Worm (Caenorhabditis elegans) whole organism, L1 larva: ENCODE measurements around the gene Y7A5A.8.

ENCODE experiments used
- C04F5.9 ChIP-seq: sonication (generic microtip); optimal IDR thresholded peaks from 2 replicates; lab custom pipeline; 2016; ENCODE audit warnings: missing genetic modification characterization, missing compliant biosample characterization
- C16A3.4 ChIP-seq: fragments of 150-350 bp; optimal IDR thresholded peaks from 2 replicates; lab custom pipeline; 2014; ENCODE audit warnings: missing biosample characterization, missing genetic modification characterization
- alr-1 ChIP-seq: fragments of 200-800 bp; sonication (Bioruptor generic); optimal IDR thresholded peaks from 2 replicates; lab custom pipeline; 2018; ENCODE audit warnings: borderline replicate concordance, mild to moderate bottlenecking, missing genetic modification characterization, missing compliant biosample characterization
- aly-2 ChIP-seq: fragments of 150-350 bp; optimal IDR thresholded peaks from 2 replicates; lab custom pipeline; 2014; ENCODE audit warnings: missing biosample characterization, missing genetic modification characterization
- ama-1 ChIP-seq: fragments of 150-350 bp; optimal IDR thresholded peaks from 2 replicates; lab custom pipeline; 2014
- blmp-1 ChIP-seq: fragments of 150-350 bp; optimal IDR thresholded peaks from 2 replicates; lab custom pipeline; 2014; ENCODE audit warnings: missing biosample characterization, missing genetic modification characterization
- ceh-90 ChIP-seq: sonication (generic microtip); optimal IDR thresholded peaks from 2 replicates; lab custom pipeline; 2016; ENCODE audit warnings: missing genetic modification characterization, missing compliant biosample characterization
- efl-1 ChIP-seq, 4 experiments: fragments of 150-350 bp; optimal IDR thresholded peaks in 3 of 4; peaks in 1 of 4; 1 replicate in 1 of 4; 2 replicates in 3 of 4; lab custom pipeline; 2014; ENCODE audit warnings: missing biosample characterization in 2 of 4, missing genetic modification characterization in 2 of 4, missing genetic modification reagents in 2 of 4
- egl-27 ChIP-seq, 2 experiments: fragments of 150-350 bp in 1 of 2; sonication (generic microtip); optimal IDR thresholded peaks; 3 replicates each; lab custom pipeline; 2017 to 2018; ENCODE audit warnings: missing biosample characterization in 2 of 2, missing genetic modification characterization in 2 of 2, missing genetic modification reagents in 2 of 2
- elt-2 ChIP-seq: sonication (generic microtip); optimal IDR thresholded peaks from 2 replicates; lab custom pipeline; 2016; ENCODE audit warnings: missing genetic modification characterization, mild to moderate bottlenecking, inconsistent platforms, missing compliant biosample characterization, missing genetic modification reagents
- elt-3 ChIP-seq, 6 experiments: fragments of 150-350 bp in 1 of 6; sonication (generic microtip); optimal IDR thresholded peaks; 2 replicates each; lab custom pipeline; 2017 to 2018; ENCODE audit warnings: missing biosample characterization in 6 of 6, missing genetic modification characterization in 6 of 6, inconsistent platforms in 1 of 6
- ets-5 ChIP-seq: fragments of 200-800 bp; sonication (Bioruptor generic); IDR thresholded peaks from 2 replicates; pipeline ENCODE4 v1.3.6; 2022; ENCODE audit warnings: missing genetic modification characterization, missing compliant biosample characterization
- fkh-10 ChIP-seq: sonication (generic microtip); optimal IDR thresholded peaks from 2 replicates; lab custom pipeline; 2017; ENCODE audit warnings: missing biosample characterization, missing genetic modification reagents, missing genetic modification characterization
- fkh-4 ChIP-seq: sonication (generic microtip); optimal IDR thresholded peaks from 2 replicates; lab custom pipeline; 2016; ENCODE audit warnings: missing compliant biosample characterization, missing genetic modification characterization, borderline replicate concordance
- grh-1 ChIP-seq: fragments of 200-800 bp; sonication (Bioruptor generic); IDR thresholded peaks from 2 replicates; pipeline ENCODE4 v1.3.6; 2022; ENCODE audit warnings: missing genetic modification reagents, missing genetic modification characterization, missing compliant biosample characterization
- hlh-17 ChIP-seq: fragments of 200-800 bp; sonication (Bioruptor generic); optimal IDR thresholded peaks from 2 replicates; lab custom pipeline; 2018; ENCODE audit warnings: missing genetic modification characterization, mild to moderate bottlenecking, missing compliant biosample characterization, moderate library complexity, borderline replicate concordance
- hlh-4 ChIP-seq: sonication (generic microtip); optimal IDR thresholded peaks from 2 replicates; lab custom pipeline; 2016; ENCODE audit warnings: mild to moderate bottlenecking, missing genetic modification characterization, missing compliant biosample characterization
- hpl-2 ChIP-seq: fragments of 150-350 bp; optimal IDR thresholded peaks from 2 replicates; lab custom pipeline; 2014; ENCODE audit warnings: missing biosample characterization, missing genetic modification reagents, missing genetic modification characterization
- irx-1 ChIP-seq: sonication (generic microtip); optimal IDR thresholded peaks from 2 replicates; lab custom pipeline; 2016; ENCODE audit warnings: missing genetic modification characterization, missing compliant biosample characterization
- lin-14 ChIP-seq: fragments of 200-800 bp; sonication (Bioruptor generic); optimal IDR thresholded peaks from 2 replicates; lab custom pipeline; 2018; ENCODE audit warnings: mild to moderate bottlenecking, missing genetic modification characterization, moderate library complexity, missing compliant biosample characterization
- lin-35 ChIP-seq, 2 experiments: fragments of 150-350 bp; optimal IDR thresholded peaks; 2 replicates each; lab custom pipeline; 2014; ENCODE audit warnings: missing biosample characterization in 2 of 2, missing genetic modification characterization in 2 of 2, missing genetic modification reagents in 2 of 2
- lsy-2 ChIP-seq, 2 experiments: fragments of 150-350 bp; optimal IDR thresholded peaks; 2 replicates each; lab custom pipeline; 2014; ENCODE audit warnings: missing biosample characterization in 2 of 2, missing genetic modification characterization in 2 of 2
- mab-9 ChIP-seq: fragments of 200-800 bp; sonication (Bioruptor generic); IDR thresholded peaks from 2 replicates; pipeline ENCODE4 v1.3.6; 2022; ENCODE audit warnings: missing genetic modification reagents, missing genetic modification characterization, missing compliant biosample characterization
- mdl-1 ChIP-seq, 2 experiments: fragments of 150-350 bp; optimal IDR thresholded peaks; 2 replicates each; lab custom pipeline; 2014 to 2017; ENCODE audit warnings: missing biosample characterization in 2 of 2, missing genetic modification characterization in 2 of 2, inconsistent platforms in 1 of 2
- mep-1 ChIP-seq: fragments of 150-350 bp; optimal IDR thresholded peaks from 2 replicates; lab custom pipeline; 2014; ENCODE audit warnings: missing biosample characterization, missing genetic modification characterization
- nhr-11 ChIP-seq: fragments of 150-350 bp; optimal IDR thresholded peaks from 2 replicates; lab custom pipeline; 2014; ENCODE audit warnings: missing biosample characterization, missing genetic modification characterization
- nhr-12 ChIP-seq: sonication (generic microtip); optimal IDR thresholded peaks from 2 replicates; lab custom pipeline; 2017; ENCODE audit warnings: missing biosample characterization, missing genetic modification characterization
- nhr-19 ChIP-seq: fragments of 200-800 bp; sonication (Bioruptor generic); conservative IDR thresholded peaks from 2 replicates; pipeline ENCODE4 v1.3.6; 2022; ENCODE audit warnings: missing genetic modification characterization, missing compliant biosample characterization
- nhr-20 ChIP-seq: sonication (generic microtip); optimal IDR thresholded peaks from 2 replicates; lab custom pipeline; 2016; ENCODE audit warnings: mild to moderate bottlenecking, missing genetic modification characterization, missing compliant biosample characterization
- nhr-28 ChIP-seq: fragments of 150-350 bp; optimal IDR thresholded peaks from 2 replicates; lab custom pipeline; 2014; ENCODE audit warnings: missing biosample characterization, missing genetic modification characterization
- nhr-71 ChIP-seq: sonication (generic microtip); optimal IDR thresholded peaks from 2 replicates; lab custom pipeline; 2016; ENCODE audit warnings: mild to moderate bottlenecking, missing genetic modification characterization, moderate library complexity, missing compliant biosample characterization
- nhr-76 ChIP-seq: sonication (generic microtip); optimal IDR thresholded peaks from 2 replicates; lab custom pipeline; 2017; ENCODE audit warnings: missing biosample characterization, missing genetic modification characterization
- pag-3 ChIP-seq: sonication (generic microtip); optimal IDR thresholded peaks from 2 replicates; lab custom pipeline; 2017; ENCODE audit warnings: missing genetic modification characterization, mild to moderate bottlenecking, missing compliant biosample characterization, antibody characterized with exemption, borderline replicate concordance; ENCODE audit not compliant: insufficient read depth
- pax-3 ChIP-seq: fragments of 200-800 bp; sonication (Bioruptor generic); optimal IDR thresholded peaks from 2 replicates; lab custom pipeline; 2018; ENCODE audit warnings: mild to moderate bottlenecking, missing genetic modification characterization, moderate library complexity, missing compliant biosample characterization
- rnt-1 ChIP-seq: sonication (generic microtip); optimal IDR thresholded peaks from 2 replicates; lab custom pipeline; 2016; ENCODE audit warnings: mild to moderate bottlenecking, missing genetic modification characterization, moderate library complexity, missing compliant biosample characterization
- skn-1 ChIP-seq: fragments of 150-350 bp; optimal IDR thresholded peaks from 2 replicates; lab custom pipeline; 2014; ENCODE audit warnings: missing biosample characterization, missing genetic modification characterization
- snu-23 ChIP-seq: sonication (generic microtip); optimal IDR thresholded peaks from 2 replicates; lab custom pipeline; 2016; ENCODE audit warnings: missing genetic modification characterization, missing compliant biosample characterization
- sup-37 ChIP-seq: fragments of 200-800 bp; sonication (Bioruptor generic); optimal IDR thresholded peaks from 2 replicates; lab custom pipeline; 2018; ENCODE audit warnings: mild to moderate bottlenecking, missing genetic modification characterization, missing compliant biosample characterization
- tbx-2 ChIP-seq: sonication (generic microtip); optimal IDR thresholded peaks from 2 replicates; lab custom pipeline; 2016; ENCODE audit warnings: missing genetic modification characterization, missing compliant biosample characterization
- unc-130 ChIP-seq: fragments of 150-350 bp; optimal IDR thresholded peaks from 2 replicates; lab custom pipeline; 2017; ENCODE audit warnings: missing biosample characterization, missing genetic modification characterization, inconsistent platforms
- xbp-1 ChIP-seq: sonication (generic microtip); optimal IDR thresholded peaks from 2 replicates; lab custom pipeline; 2016; ENCODE audit warnings: missing genetic modification characterization, missing compliant biosample characterization
- zag-1 ChIP-seq: fragments of 150-350 bp; optimal IDR thresholded peaks from 2 replicates; lab custom pipeline; 2014; ENCODE audit warnings: missing biosample characterization, missing genetic modification characterization
- zip-4 ChIP-seq: fragments of 200-800 bp; sonication (Bioruptor generic); optimal IDR thresholded peaks from 2 replicates; lab custom pipeline; 2018; ENCODE audit warnings: mild to moderate bottlenecking, missing genetic modification characterization, moderate library complexity, missing compliant biosample characterization
- ztf-4 ChIP-seq: fragments of 150-350 bp; optimal IDR thresholded peaks from 2 replicates; lab custom pipeline; 2014; ENCODE audit warnings: missing biosample characterization, missing genetic modification characterization

Y7A5A.8 gene

DNA sequence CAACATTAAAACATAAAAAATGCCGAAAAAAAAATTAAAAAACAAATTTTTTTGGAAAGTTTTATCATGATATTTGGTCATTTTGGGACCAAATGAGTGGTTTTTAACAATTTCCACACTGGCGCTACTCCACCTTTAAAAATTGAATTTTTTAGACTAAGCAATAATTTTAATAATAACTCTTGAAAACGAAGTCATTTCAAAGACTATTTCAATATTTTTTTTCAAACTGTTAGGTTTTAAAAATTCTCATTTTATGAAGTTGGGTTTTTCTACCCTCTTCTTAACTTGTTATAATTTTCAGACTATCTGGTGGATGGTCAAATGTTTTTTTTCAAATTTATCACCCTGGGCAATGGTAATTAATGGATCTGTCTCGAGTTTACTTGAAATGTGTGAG lies at the start of gene Y7A5A.8:
Gene Y7A5A.8 (plus strand): TSS at position 301 of the 400 bp plus-strand sequence.
- TF ChIP-seq mdl-1 (tag; optimal IDR thresholded peaks at IDR 0.05; lab: Kevin White, UChicago), result no peak
- TF ChIP-seq grh-1, result no peak
- no peak for TF ChIP-seq pax-3 (tag; lab: Kevin White, UChicago)

ce11 chrX:15772674-15773073 lies 49.6 kb upstream of the Y7A5A.8 start, which contains the start of gene Y7A5A.2:
Gene Y7A5A.2, minus strand, starts transcription at chrX:15772735.
- TF ChIP-seq alr-1 (tag; lab: Kevin White, UChicago) (no peak), ceh-90 (tag; lab: Kevin White, UChicago) (no peak), nhr-76 (tag; lab: Kevin White, UChicago) (no peak), ets-5 (no peak), hlh-4 (no peak), lin-14 (GFP tag; lab: Kevin White, UChicago) (peak; percentile 21), ama-1 (lab: Kevin White, UChicago) (no peak), C04F5.9 (no peak), hpl-2 (GFP tag; lab: Kevin White, UChicago) (no peak), snu-23 (GFP tag; lab: Kevin White, UChicago) (peak; percentile 1), nhr-12 (no peak), irx-1 (tag; lab: Kevin White, UChicago) (no peak), tbx-2 (tag; lab: Kevin White, UChicago) (no peak), blmp-1 (peak; percentile 87), rnt-1 (tag; lab: Kevin White, UChicago) (peak; percentile 14), pag-3 (no peak), hlh-17 (no peak), fkh-10 (GFP tag; lab: Kevin White, UChicago) (no peak), elt-3 (tag; optimal IDR thresholded peaks at IDR 0.05; lab: Kevin White, UChicago) (peak in 1 of 6 experiments; percentile 12), ztf-4 (no peak), unc-130 (tag; lab: Kevin White, UChicago) (peak; percentile 5), mab-9 (GFP tag; lab: Robert Waterston, UW) (no peak), skn-1 (no peak)

- no peak for TF ChIP-seq zip-4 (GFP tag; lab: Kevin White, UChicago)
Observed at ce11 chrX:15773262-15773908, 48.9 kb upstream of the Y7A5A.8 start, which contains the start of gene Y7A5A.13. Gene Y7A5A.13, plus strand, starts transcription at chrX:15773858.

- peak; percentile 7; the same call in 1 of the 2 replicates for TF ChIP-seq nhr-19 (GFP tag; lab: Robert Waterston, UW)
- no peak for TF ChIP-seq nhr-11 (tag; lab: Kevin White, UChicago)
- TF ChIP-seq lin-35 (GFP tag; optimal IDR thresholded peaks at IDR 0.05; lab: Kevin White, UChicago), result peak in 1 of 2 experiments; percentile 61
- peak; percentile 80 for TF ChIP-seq elt-2
- no peak for TF ChIP-seq aly-2
- TF ChIP-seq C16A3.4 (tag; lab: Kevin White, UChicago), result peak; percentile 51
- TF ChIP-seq lin-14 (GFP tag; lab: Kevin White, UChicago), result peak; percentile 78
- TF ChIP-seq mdl-1 (tag; optimal IDR thresholded peaks at IDR 0.05; lab: Kevin White, UChicago), result peak in 1 of 2 experiments; percentile 70
- TF ChIP-seq nhr-28 (tag; lab: Kevin White, UChicago), result no peak
- peak; percentile 56 for TF ChIP-seq snu-23 (GFP tag; lab: Kevin White, UChicago)
- TF ChIP-seq lsy-2 (tag; optimal IDR thresholded peaks at IDR 0.05; lab: Kevin White, UChicago), result peak; percentile 17 to 89
- TF ChIP-seq unc-130 (tag; lab: Kevin White, UChicago), result peak; percentile 55
- TF ChIP-seq xbp-1 (tag; lab: Kevin White, UChicago), result peak; percentile 6
- TF ChIP-seq mep-1 (tag; lab: Kevin White, UChicago), result peak; percentile 3
- TF ChIP-seq hpl-2 (GFP tag; lab: Kevin White, UChicago), result peak; percentile 12
- TF ChIP-seq nhr-20 (tag; lab: Kevin White, UChicago), result peak; percentile 50
- TF ChIP-seq nhr-76 (tag; lab: Kevin White, UChicago), result no peak
- TF ChIP-seq sup-37 (GFP tag; lab: Kevin White, UChicago), result no peak
- TF ChIP-seq nhr-71 (tag; lab: Kevin White, UChicago), result peak; percentile 58
- no peak for TF ChIP-seq nhr-12
- TF ChIP-seq rnt-1 (tag; lab: Kevin White, UChicago), result peak; percentile 45
- TF ChIP-seq fkh-4 (tag; lab: Kevin White, UChicago), result no peak
- TF ChIP-seq blmp-1, result peak; percentile 75
- no peak for TF ChIP-seq efl-1 (optimal IDR thresholded peaks at IDR 0.05; lab: Kevin White, UChicago)
- TF ChIP-seq efl-1 (GFP tag; optimal IDR thresholded peaks at IDR 0.05 in 1 of 2; lab: Kevin White, UChicago), result peak in 1 of 2 experiments; percentile 65
- no peak for TF ChIP-seq egl-27 (tag; optimal IDR thresholded peaks at IDR 0.05; lab: Kevin White, UChicago)
- TF ChIP-seq zag-1 (tag; lab: Kevin White, UChicago), result no peak
- peak; percentile 0 for TF ChIP-seq skn-1
- no peak for TF ChIP-seq fkh-10 (GFP tag; lab: Kevin White, UChicago)
- TF ChIP-seq ama-1 (lab: Kevin White, UChicago), result peak; percentile 28
Observed at ce11 chrX:15779503-15779902, 42.8 kb upstream of the Y7A5A.8 start.
